Fruit fly (Drosophila melanogaster): ENCODE results near the gene CG34263.

Gene CG34263

DNA sequence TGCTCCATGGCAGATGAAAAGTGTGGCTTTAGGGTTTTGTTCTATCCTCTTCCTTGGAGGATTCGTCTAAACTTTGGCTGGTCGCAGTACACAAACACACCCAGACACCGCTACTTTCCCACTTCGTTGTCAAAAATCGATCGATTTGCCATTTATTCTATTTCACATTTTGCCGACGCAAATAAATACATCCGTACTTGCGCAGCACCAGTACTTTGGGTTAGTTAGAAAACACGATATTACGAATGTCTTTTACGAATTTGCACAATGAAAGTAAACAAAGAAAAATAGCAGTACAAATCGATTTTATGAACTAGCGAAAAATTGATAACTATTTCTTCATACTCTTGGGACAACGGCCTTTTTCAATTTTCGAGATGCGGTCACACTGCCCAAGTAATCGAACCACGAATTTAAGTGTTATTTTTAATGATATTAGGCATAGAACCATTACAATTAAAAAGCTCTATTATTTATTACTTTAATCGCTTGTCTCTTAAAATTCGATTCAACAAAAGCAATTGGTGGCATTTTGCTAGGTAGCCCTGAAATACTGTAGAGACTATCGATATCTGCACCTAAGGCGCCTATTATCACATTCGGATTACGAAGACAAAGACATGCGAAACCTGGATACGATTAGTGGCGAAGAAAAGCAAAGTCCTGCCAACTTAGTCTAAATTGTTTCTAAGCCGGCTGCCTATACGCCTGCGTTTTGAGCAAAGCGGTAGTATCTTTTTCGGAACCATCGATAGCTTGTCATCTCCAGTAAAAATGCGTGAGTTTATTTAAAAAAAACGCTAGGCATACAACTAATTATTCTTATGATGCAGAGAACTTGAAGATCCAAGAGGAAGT is 7.9 kb downstream of the CG34263 start, which contains the start of the genes DIP2 and wac (continued):
- peak; percentile 60 for TF ChIP-seq btn (GFP tag; optimal IDR thresholded peaks at IDR 0.05)
- peak; percentile 63 for TF ChIP-seq CG4617 (GFP tag; optimal IDR thresholded peaks at IDR 0.05; ENCODE audit: borderline replicate concordance)
- TF ChIP-seq CG15514 (GFP tag; optimal IDR thresholded peaks at IDR 0.05) = peak; percentile 97
- TF ChIP-seq Fer3 (tag; optimal IDR thresholded peaks at IDR 0.05) = peak; percentile 65
- TF ChIP-seq CG4730 (GFP tag; IDR thresholded peaks at IDR 0.05) = peak; percentile 62
- peak; percentile 57; the same call in 1 of the 2 replicates for TF ChIP-seq CG10366 (GFP tag; IDR thresholded peaks at IDR 0.05)
- peak; percentile 52 for TF ChIP-seq CG7372 (GFP tag; IDR thresholded peaks at IDR 0.05)
- TF ChIP-seq CG1602 (GFP tag; optimal IDR thresholded peaks at IDR 0.05) = peak; percentile 42
- peak; percentile 72 for TF ChIP-seq ERR (GFP tag; optimal IDR thresholded peaks at IDR 0.05)
- peak; percentile 45; the same call in 1 of the 2 replicates for TF ChIP-seq sens-2 (GFP tag; IDR thresholded peaks at IDR 0.05)
- TF ChIP-seq Hmr (GFP tag; optimal IDR thresholded peaks at IDR 0.05) = no peak
- TF ChIP-seq ap (GFP tag; IDR thresholded peaks at IDR 0.05) = no peak
- peak; percentile 58 for TF ChIP-seq nerfin-2 (GFP tag; IDR thresholded peaks at IDR 0.05; ENCODE audit: partially characterized antibody)
- TF ChIP-seq CG2712 (tag; optimal IDR thresholded peaks at IDR 0.05) = peak; percentile 74
- peak; percentile 75 for TF ChIP-seq CG3163 (GFP tag; optimal IDR thresholded peaks at IDR 0.05)
- TF ChIP-seq al (GFP tag; IDR thresholded peaks at IDR 0.05) = peak; percentile 69
- TF ChIP-seq gcm2 (GFP tag; optimal IDR thresholded peaks at IDR 0.05) = peak; percentile 62
- no peak for TF ChIP-seq CG3407 (GFP tag; optimal IDR thresholded peaks at IDR 0.05)
- peak; percentile 61; the same call in 1 of the 2 replicates for TF ChIP-seq lmd (GFP tag; IDR thresholded peaks at IDR 0.05)
- no peak for TF ChIP-seq aop (GFP tag; IDR thresholded peaks at IDR 0.05)
- TF ChIP-seq CG4282 (GFP tag; optimal IDR thresholded peaks at IDR 0.05) = peak; percentile 86
- TF ChIP-seq gcm (GFP tag; optimal IDR thresholded peaks at IDR 0.05) = peak; percentile 33
- TF ChIP-seq Deaf1 (tag; optimal IDR thresholded peaks at IDR 0.05) = peak; percentile 89
- TF ChIP-seq CG14710 (tag; optimal IDR thresholded peaks at IDR 0.05) = peak; percentile 89
- TF ChIP-seq Bteb2 (GFP tag; optimal IDR thresholded peaks at IDR 0.05) = peak; percentile 71
- TF ChIP-seq sd (tag; optimal IDR thresholded peaks at IDR 0.05) = peak; percentile 25
- no peak for TF ChIP-seq Hr78 (GFP tag; optimal IDR thresholded peaks at IDR 0.05)
- TF ChIP-seq crp (GFP tag; optimal IDR thresholded peaks at IDR 0.05) = peak in 1 of 2 experiments; percentile 24
- TF ChIP-seq pfk (GFP tag; optimal IDR thresholded peaks at IDR 0.05) = peak; percentile 16
- no peak for TF ChIP-seq rib (GFP tag; IDR thresholded peaks at IDR 0.05)
- no peak; the same call in 2 of the 3 replicates for TF ChIP-seq CG7357 (GFP tag; IDR thresholded peaks at IDR 0.05)
- TF ChIP-seq klu (GFP tag; IDR thresholded peaks at IDR 0.05) = no peak
- TF ChIP-seq D19A (tag; optimal IDR thresholded peaks at IDR 0.05) = peak; percentile 54
- TF ChIP-seq lilli (GFP tag; optimal IDR thresholded peaks at IDR 0.05) = peak; percentile 93
- peak; percentile 75 for TF ChIP-seq Hr3 (GFP tag; optimal IDR thresholded peaks at IDR 0.05)
- TF ChIP-seq twi (tag; optimal IDR thresholded peaks at IDR 0.05) = no peak
- peak; percentile 75 for TF ChIP-seq Nf-YC (tag; optimal IDR thresholded peaks at IDR 0.05)
- TF ChIP-seq yki (optimal IDR thresholded peaks at IDR 0.05) = no peak
- TF ChIP-seq CG1024 (GFP tag; IDR thresholded peaks at IDR 0.05) = peak; percentile 62; the same call in 1 of the 2 replicates
- peak; percentile 73 for TF ChIP-seq CG5245 (GFP tag; optimal IDR thresholded peaks at IDR 0.05)
- peak; percentile 8 for TF ChIP-seq CG4707 (GFP tag; optimal IDR thresholded peaks at IDR 0.05)
- peak; percentile 77 for TF ChIP-seq B-H2 (GFP tag; optimal IDR thresholded peaks at IDR 0.05)
- TF ChIP-seq CG11456 (GFP tag; IDR thresholded peaks at IDR 0.05) = peak; percentile 88
- TF ChIP-seq CG9932 (GFP tag; IDR thresholded peaks at IDR 0.05) = peak; percentile 94
- TF ChIP-seq CG2120 (GFP tag; optimal IDR thresholded peaks at IDR 0.05) = peak; percentile 94
- peak; percentile 90 for TF ChIP-seq Dip3 (GFP tag; optimal IDR thresholded peaks at IDR 0.05)
- TF ChIP-seq grn (GFP tag; optimal IDR thresholded peaks at IDR 0.05) = no peak
- peak; percentile 89 for TF ChIP-seq oc (tag; optimal IDR thresholded peaks at IDR 0.05)
- TF ChIP-seq Bdp1 (GFP tag; optimal IDR thresholded peaks at IDR 0.05) = peak; percentile 69

Data from whole organism, embryonic.